Worm (Caenorhabditis elegans) whole organism, young adult: ENCODE data around the gene eri-3.
A peak's percentile ranks its signal among the peaks of the same experiment; 100 is the strongest.

Experiments used
- D2030.7 ChIP-seq: fragments of 200-800 bp; sonication (Bioruptor generic); IDR thresholded peaks from 2 replicates; pipeline ENCODE4 v1.3.6; 2022; ENCODE audit warnings: missing genetic modification reagents, missing genetic modification characterization, missing compliant biosample characterization
- F10E7.11 ChIP-seq: sonication (generic microtip); optimal IDR thresholded peaks from 2 replicates; lab custom pipeline; 2017; ENCODE audit warnings: mild to moderate bottlenecking, missing genetic modification characterization, moderate library complexity, missing compliant biosample characterization
- F55B11.4 ChIP-seq: sonication (generic microtip); optimal IDR thresholded peaks from 2 replicates; lab custom pipeline; 2016; ENCODE audit warnings: missing compliant biosample characterization, missing genetic modification characterization, borderline replicate concordance; ENCODE audit not compliant: insufficient read depth
- F57C9.4 ChIP-seq: sonication (generic microtip); optimal IDR thresholded peaks from 2 replicates; lab custom pipeline; 2017; ENCODE audit warnings: mild to moderate bottlenecking, missing genetic modification characterization, missing compliant biosample characterization
- Y79H2A.3 ChIP-seq: fragments of 200-800 bp; sonication (Bioruptor generic); conservative IDR thresholded peaks from 2 replicates; pipeline ENCODE4 v1.3.6; 2022; ENCODE audit warnings: missing genetic modification reagents, missing genetic modification characterization, missing compliant biosample characterization
- akir-1 ChIP-seq: fragments of 200-800 bp; sonication (Bioruptor generic); optimal IDR thresholded peaks from 2 replicates; lab custom pipeline; 2018; ENCODE audit warnings: mild to moderate bottlenecking, missing genetic modification characterization, moderate library complexity, missing compliant biosample characterization
- aptf-3 ChIP-seq: fragments of 200-800 bp; sonication (Bioruptor generic); IDR thresholded peaks from 2 replicates; pipeline ENCODE4 v1.3.6; 2022; ENCODE audit warnings: missing genetic modification characterization, missing compliant biosample characterization
- atf-7 ChIP-seq: sonication (generic microtip); optimal IDR thresholded peaks from 2 replicates; lab custom pipeline; 2017; ENCODE audit warnings: mild to moderate bottlenecking, missing genetic modification characterization, missing compliant biosample characterization
- attf-3 ChIP-seq: fragments of 200-800 bp; sonication (Bioruptor generic); conservative IDR thresholded peaks from 2 replicates; pipeline ENCODE4 v1.3.6; 2022; ENCODE audit warnings: missing genetic modification reagents, missing genetic modification characterization, missing compliant biosample characterization
- bed-2 ChIP-seq: fragments of 200-800 bp; sonication (Bioruptor generic); IDR thresholded peaks from 2 replicates; pipeline ENCODE4 v1.3.6; 2022; ENCODE audit warnings: missing genetic modification reagents, missing genetic modification characterization, missing compliant biosample characterization
- cebp-1 ChIP-seq, 2 experiments: fragments of 200-800 bp in 1 of 2; sonication (Bioruptor generic) in 1 of 2; sonication (generic microtip) in 1 of 2; IDR thresholded peaks in 1 of 2; optimal IDR thresholded peaks in 1 of 2; 2 replicates each; pipeline versions ENCODE4 v1.3.6 to Lab custom; 2017 to 2022; ENCODE audit warnings: missing compliant biosample characterization in 2 of 2, missing genetic modification characterization in 2 of 2, mild to moderate bottlenecking in 1 of 2, missing genetic modification reagents in 1 of 2, moderate library complexity in 1 of 2
- ceh-58 ChIP-seq: fragments of 200-800 bp; sonication (Bioruptor generic); IDR thresholded peaks from 2 replicates; pipeline ENCODE4 v1.3.6; 2022; ENCODE audit warnings: missing genetic modification characterization, missing compliant biosample characterization
- dox-1 ChIP-seq: fragments of 200-800 bp; sonication (Bioruptor generic); IDR thresholded peaks from 2 replicates; pipeline ENCODE4 v1.3.6; 2022; ENCODE audit warnings: missing genetic modification reagents, missing genetic modification characterization, missing compliant biosample characterization
- efl-1 ChIP-seq: fragments of 150-350 bp; optimal IDR thresholded peaks from 2 replicates; lab custom pipeline; 2014; ENCODE audit warnings: missing biosample characterization, missing genetic modification reagents, missing genetic modification characterization
- egrh-3 ChIP-seq: fragments of 200-800 bp; sonication (Bioruptor generic); IDR thresholded peaks from 2 replicates; pipeline ENCODE4 v1.3.6; 2022; ENCODE audit warnings: missing genetic modification reagents, missing genetic modification characterization, missing compliant biosample characterization
- ets-4 ChIP-seq: fragments of 200-800 bp; sonication (Bioruptor generic); optimal IDR thresholded peaks from 2 replicates; lab custom pipeline; 2018; ENCODE audit warnings: mild to moderate bottlenecking, missing genetic modification characterization, missing compliant biosample characterization
- gei-17 ChIP-seq: fragments of 200-800 bp; sonication (Bioruptor generic); optimal IDR thresholded peaks from 2 replicates; lab custom pipeline; 2018; ENCODE audit warnings: mild to moderate bottlenecking, missing genetic modification characterization, missing compliant biosample characterization
- him-1 ChIP-seq: sonication (generic microtip); optimal IDR thresholded peaks from 2 replicates; lab custom pipeline; 2016; ENCODE audit warnings: missing genotype, missing genetic modification reagents, missing genetic modification characterization, missing compliant biosample characterization
- hrde-1 ChIP-seq: sonication (generic microtip); optimal IDR thresholded peaks from 2 replicates; lab custom pipeline; 2016; ENCODE audit warnings: missing genetic modification characterization, mild to moderate bottlenecking, missing compliant biosample characterization, moderate library complexity, missing genotype, missing genetic modification reagents, borderline replicate concordance
- let-526 ChIP-seq: fragments of 200-800 bp; sonication (Bioruptor generic); IDR thresholded peaks from 2 replicates; pipeline ENCODE4 v1.3.6; 2022; ENCODE audit warnings: missing genetic modification reagents, missing genetic modification characterization, missing compliant biosample characterization
- mcd-1 ChIP-seq: fragments of 200-800 bp; sonication (Bioruptor generic); IDR thresholded peaks from 2 replicates; pipeline ENCODE4 v1.3.6; 2022; ENCODE audit warnings: missing genetic modification reagents, missing genetic modification characterization, missing compliant biosample characterization
- nfya-2 ChIP-seq: fragments of 200-800 bp; sonication (Bioruptor generic); IDR thresholded peaks from 2 replicates; pipeline ENCODE4 v1.3.6; 2022; ENCODE audit warnings: missing genetic modification reagents, missing genetic modification characterization, missing compliant biosample characterization
- nhr-80 ChIP-seq: sonication (generic microtip); optimal IDR thresholded peaks from 2 replicates; lab custom pipeline; 2016; ENCODE audit warnings: missing genetic modification characterization, missing compliant biosample characterization
- pha-4 ChIP-seq: fragments of 150-350 bp; sonication (generic microtip); optimal IDR thresholded peaks from 2 replicates; lab custom pipeline; 2014; ENCODE audit warnings: missing biosample characterization, missing genetic modification reagents, missing genetic modification characterization
- rpc-1 ChIP-seq, 2 experiments: fragments of 150-350 bp in 1 of 2; sonication (generic microtip) in 1 of 2; optimal IDR thresholded peaks; 2 replicates each; lab custom pipeline; 2014 to 2018; ENCODE audit warnings: missing biosample characterization in 1 of 2, missing genetic modification characterization in 1 of 2, missing genetic modification reagents in 1 of 2, missing genotype in 1 of 2
- snpc-1.3 ChIP-seq: sonication (generic microtip); optimal IDR thresholded peaks from 2 replicates; lab custom pipeline; 2017; ENCODE audit warnings: missing genetic modification characterization, mild to moderate bottlenecking, missing compliant biosample characterization, antibody characterized with exemption, moderate library complexity, missing genotype, missing genetic modification reagents; ENCODE audit not compliant: insufficient read depth
- tbp1 ChIP-seq: fragments of 200-800 bp; sonication (Bioruptor generic); optimal IDR thresholded peaks from 2 replicates; lab custom pipeline; 2018; ENCODE audit warnings: mild to moderate bottlenecking, missing genetic modification characterization, missing compliant biosample characterization
- tlf-1 ChIP-seq: fragments of 200-800 bp; sonication (Bioruptor generic); optimal IDR thresholded peaks from 2 replicates; lab custom pipeline; 2018; ENCODE audit warnings: mild to moderate bottlenecking, missing genetic modification characterization, missing compliant biosample characterization
- unc-62 ChIP-seq: fragments of 150-350 bp; optimal IDR thresholded peaks from 2 replicates; lab custom pipeline; 2014; ENCODE audit warnings: missing biosample characterization, missing genetic modification reagents, missing genetic modification characterization
- xnd-1 ChIP-seq: sonication (generic microtip); optimal IDR thresholded peaks from 2 replicates; lab custom pipeline; 2016; ENCODE audit warnings: missing genotype, missing genetic modification reagents, missing genetic modification characterization, missing compliant biosample characterization
- zfh-2 ChIP-seq: fragments of 200-800 bp; sonication (Bioruptor generic); conservative IDR thresholded peaks from 2 replicates; pipeline ENCODE4 v1.3.6; 2022; ENCODE audit warnings: missing genetic modification reagents, missing genetic modification characterization, missing compliant biosample characterization
- ztf-22 ChIP-seq: fragments of 200-800 bp; sonication (Bioruptor generic); optimal IDR thresholded peaks from 2 replicates; lab custom pipeline; 2018; ENCODE audit warnings: mild to moderate bottlenecking, missing genetic modification characterization, moderate library complexity, missing compliant biosample characterization
- ztf-25 ChIP-seq: fragments of 200-800 bp; sonication (Bioruptor generic); IDR thresholded peaks from 2 replicates; pipeline ENCODE4 v1.3.6; 2022; ENCODE audit warnings: missing genetic modification reagents, missing genetic modification characterization, missing compliant biosample characterization

The eri-3 gene

ce11 chrII:1102209-1102608 is 21.1 kb upstream of the eri-3 start:
- TF ChIP-seq ceh-58 (GFP tag; lab: Robert Waterston, UW), result no peak
- peak; percentile 66 for TF ChIP-seq tbp1 (GFP tag; lab: Kevin White, UChicago)
- TF ChIP-seq F10E7.11 (tag; lab: Kevin White, UChicago), result no peak
- TF ChIP-seq Y79H2A.3 (GFP tag; lab: Robert Waterston, UW), result no peak
- no peak for TF ChIP-seq akir-1
- TF ChIP-seq rpc-1 (optimal IDR thresholded peaks at IDR 0.05; lab: Kevin White, UChicago), result peak; percentile 12
- peak; percentile 55 for TF ChIP-seq rpc-1 (tag; optimal IDR thresholded peaks at IDR 0.05; lab: Kevin White, UChicago)
- TF ChIP-seq aptf-3 (GFP tag; lab: Robert Waterston, UW), result no peak
- TF ChIP-seq hrde-1 (tag; lab: Kevin White, UChicago), result no peak
- TF ChIP-seq D2030.7 (GFP tag; lab: Robert Waterston, UW), result no peak
- TF ChIP-seq, all 124 proteins: peak for 2

DNA sequence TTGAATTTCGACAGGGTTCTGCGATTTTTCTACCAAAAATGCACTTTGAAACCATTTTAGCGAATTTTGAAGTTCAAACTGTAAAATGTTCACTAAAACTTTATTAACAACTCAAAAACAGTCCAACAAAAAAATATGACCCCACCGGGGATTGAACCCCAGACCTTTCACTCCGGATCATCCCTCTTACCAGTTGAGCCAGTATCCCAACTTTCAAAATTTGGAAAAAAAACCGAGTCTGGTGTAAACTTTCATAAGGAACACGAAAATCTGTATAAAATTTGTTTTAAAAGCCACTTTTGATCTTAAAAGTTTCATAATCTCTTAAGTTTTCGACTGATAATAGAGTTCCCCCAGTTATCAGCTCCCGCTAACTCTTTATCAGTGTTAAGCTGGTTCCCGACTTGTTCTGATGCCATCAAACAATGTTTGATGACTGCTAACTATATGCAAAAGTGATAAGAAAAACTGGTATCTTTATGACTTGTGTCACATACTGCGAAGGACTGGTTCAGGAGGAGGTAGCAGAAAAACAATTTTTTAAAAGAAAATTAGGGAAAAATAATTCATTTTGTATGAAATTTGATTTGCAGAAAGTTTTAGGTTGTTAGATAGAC is 19.7 kb upstream of the eri-3 start:
- TF ChIP-seq attf-3 (no peak), rpc-1 (optimal IDR thresholded peaks at IDR 0.05; lab: Kevin White, UChicago) (peak; percentile 13), rpc-1 (tag; optimal IDR thresholded peaks at IDR 0.05; lab: Kevin White, UChicago) (peak; percentile 57), efl-1 (GFP tag; lab: Kevin White, UChicago) (no peak), dox-1 (GFP tag; lab: Robert Waterston, UW) (peak; percentile 54; the same call in 1 of the 2 replicates), cebp-1 (GFP tag; IDR thresholded peaks at IDR 0.05; lab: Robert Waterston, UW) (peak; percentile 27; the same call in 1 of the 2 replicates), cebp-1 (tag; optimal IDR thresholded peaks at IDR 0.05; lab: Kevin White, UChicago) (no peak), pha-4 (peak; percentile 68), nhr-80 (tag; lab: Kevin White, UChicago) (peak; percentile 96), atf-7 (tag; lab: Kevin White, UChicago) (peak; percentile 69), let-526 (no peak), unc-62 (peak; percentile 55), ztf-22 (GFP tag; lab: Kevin White, UChicago) (peak; percentile 65), F57C9.4 (no peak), tbp1 (GFP tag; lab: Kevin White, UChicago) (peak; percentile 65), ets-4 (GFP tag; lab: Kevin White, UChicago) (peak; percentile 83)

ce11 chrII:1104409-1104808 is 18.9 kb upstream of the eri-3 start, which contains the start of gene T13B5.9:
TSS of gene T13B5.9 (minus strand) at chrII:1104509.
- no peak for TF ChIP-seq bed-2
- TF ChIP-seq gei-17 (GFP tag; lab: Kevin White, UChicago), result no peak
- TF ChIP-seq tlf-1 (GFP tag; lab: Kevin White, UChicago), result no peak
- TF ChIP-seq him-1 (tag; lab: Kevin White, UChicago), result no peak
- TF ChIP-seq F55B11.4 (tag; lab: Kevin White, UChicago), result no peak
- no peak for TF ChIP-seq ztf-25 (GFP tag; lab: Robert Waterston, UW)
- no peak for TF ChIP-seq xnd-1 (tag; lab: Kevin White, UChicago)
- TF ChIP-seq snpc-1.3 (tag; lab: Kevin White, UChicago), result no peak

DNA sequence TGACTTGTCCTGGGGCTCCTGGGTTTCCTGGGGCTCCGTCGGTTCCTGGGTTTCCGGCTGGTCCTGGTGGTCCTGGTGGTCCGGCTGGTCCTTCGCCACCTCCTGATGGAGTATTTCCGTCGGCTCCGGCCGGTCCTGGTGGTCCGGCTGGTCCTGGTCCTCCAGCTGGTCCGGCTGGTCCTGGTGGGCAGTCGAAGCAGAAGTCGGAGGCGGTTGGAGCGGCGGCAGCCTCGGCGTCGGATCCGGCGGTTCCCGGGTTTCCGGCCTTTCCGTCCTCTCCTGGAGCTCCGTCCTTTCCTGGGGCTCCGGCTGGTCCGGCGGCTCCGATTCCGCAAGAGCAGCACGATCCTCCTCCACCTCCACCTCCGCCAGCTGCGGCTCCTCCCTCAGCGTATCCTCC is 18.0 kb upstream of the eri-3 start:
- TF ChIP-seq mcd-1 (GFP tag; lab: Robert Waterston, UW), result peak; percentile 53; the same call in 1 of the 2 replicates
- TF ChIP-seq zfh-2 (GFP tag; lab: Robert Waterston, UW), result peak; percentile 95
- no peak for TF ChIP-seq nfya-2 (GFP tag; lab: Robert Waterston, UW)
- TF ChIP-seq egrh-3, result peak; percentile 99
